Worm (Caenorhabditis elegans) whole organism, L4/young adult: ENCODE results near the gene str-256.

Experiments used
- W03F9.2 ChIP-seq: fragments of 150-350 bp; optimal IDR thresholded peaks from 2 replicates; lab custom pipeline; 2014; ENCODE audit warnings: missing biosample characterization, missing genetic modification characterization
- him-1 ChIP-seq: sonication (generic microtip); optimal IDR thresholded peaks from 2 replicates; lab custom pipeline; 2016; ENCODE audit warnings: missing genotype, missing genetic modification reagents, missing genetic modification characterization, missing compliant biosample characterization

- TF ChIP-seq him-1 (tag; lab: Kevin White, UChicago) (no peak), W03F9.2 (tag; lab: Kevin White, UChicago) (no peak)
These were observed 18.3 kb downstream of the str-256 start for ce11 chrV:482860-483259.
